Comparison of ENCODE assay signal across 3 worm cellular contexts in genomic region chrIV:10505016-10505415, ce11.
A peak's percentile ranks its signal among the peaks of the same experiment; 100 is the strongest.
TF ChIP-seq lines count a peak whose summit lies in the region.

No protein-coding gene starts in this region.

TF ChIP-seq in whole organism, L1 larva, 84 proteins besides CTCF, POLR2A, EP300 and RAD21 (continued from another document):
- TF ChIP-seq nhr-47 (tag; optimal IDR thresholded peaks at IDR 0.05; lab: Kevin White, UChicago), result peak; percentile 12
- TF ChIP-seq fkh-10 (GFP tag; optimal IDR thresholded peaks at IDR 0.05; lab: Kevin White, UChicago), result peak; percentile 26
- peak in 1 of 2 experiments; percentile 26 for TF ChIP-seq ztf-11 (tag; optimal IDR thresholded peaks at IDR 0.05; lab: Kevin White, UChicago)
TF ChIP-seq in whole organism, L1 larva: peak in this region for 12.

TF ChIP-seq in whole organism, L2 larva, 48 proteins besides CTCF, POLR2A, EP300 and RAD21 (continued from another document):
- TF ChIP-seq F13H6.1 (tag; optimal IDR thresholded peaks at IDR 0.05; lab: Kevin White, UChicago), result no peak
- no peak for TF ChIP-seq skn-1 (tag; optimal IDR thresholded peaks at IDR 0.05; lab: Kevin White, UChicago)
- peak in 1 of 2 experiments; percentile 13 for TF ChIP-seq lsy-2 (tag; optimal IDR thresholded peaks at IDR 0.05; lab: Kevin White, UChicago)
- no peak for TF ChIP-seq snpc-4 (tag; optimal IDR thresholded peaks at IDR 0.05; lab: Kevin White, UChicago)
- TF ChIP-seq nhr-6 (tag; optimal IDR thresholded peaks at IDR 0.05; lab: Kevin White, UChicago), result no peak
- no peak for TF ChIP-seq aly-2 (tag; optimal IDR thresholded peaks at IDR 0.05; lab: Kevin White, UChicago)
- no peak for TF ChIP-seq nhr-21 (tag; optimal IDR thresholded peaks at IDR 0.05; lab: Kevin White, UChicago)
- TF ChIP-seq mdl-1 (tag; optimal IDR thresholded peaks at IDR 0.05; lab: Kevin White, UChicago), result no peak
- TF ChIP-seq peb-1 (tag; optimal IDR thresholded peaks at IDR 0.05; lab: Kevin White, UChicago), result no peak
- no peak for TF ChIP-seq nhr-25 (tag; optimal IDR thresholded peaks at IDR 0.05; lab: Kevin White, UChicago)
- no peak for TF ChIP-seq ztf-11 (tag; optimal IDR thresholded peaks at IDR 0.05; lab: Kevin White, UChicago)
- peak; percentile 30 for TF ChIP-seq lin-11 (tag; optimal IDR thresholded peaks at IDR 0.05; lab: Kevin White, UChicago)
- peak; percentile 29 for TF ChIP-seq sem-4 (tag; optimal IDR thresholded peaks at IDR 0.05; lab: Kevin White, UChicago)
- no peak for TF ChIP-seq lin-13 (GFP tag; optimal IDR thresholded peaks at IDR 0.05; lab: Kevin White, UChicago)
- no peak for TF ChIP-seq egl-27 (tag; optimal IDR thresholded peaks at IDR 0.05; lab: Kevin White, UChicago)
- TF ChIP-seq ztf-4 (tag; optimal IDR thresholded peaks at IDR 0.05; lab: Kevin White, UChicago), result no peak
- peak; percentile 40 for TF ChIP-seq C34F6.9 (tag; optimal IDR thresholded peaks at IDR 0.05; lab: Kevin White, UChicago)
- no peak for TF ChIP-seq alr-1 (tag; optimal IDR thresholded peaks at IDR 0.05; lab: Kevin White, UChicago)
- no peak for TF ChIP-seq nhr-10 (tag; optimal IDR thresholded peaks at IDR 0.05; lab: Kevin White, UChicago)
- no peak for TF ChIP-seq ztf-1 (GFP tag; conservative IDR thresholded peaks at IDR 0.05; lab: Robert Waterston, UW)
- TF ChIP-seq gmeb-1 (tag; optimal IDR thresholded peaks at IDR 0.05; lab: Kevin White, UChicago), result no peak
TF ChIP-seq in whole organism, L2 larva: peak in this region for 5.

TF ChIP-seq in whole organism, L4 larva, 104 proteins besides CTCF, POLR2A, EP300 and RAD21 (continued from another document):
- TF ChIP-seq tag-97 (GFP tag; IDR thresholded peaks at IDR 0.05; lab: Robert Waterston, UW) (no peak), zip-2 (tag; optimal IDR thresholded peaks at IDR 0.05; lab: Kevin White, UChicago) (no peak), set-16 (GFP tag; IDR thresholded peaks at IDR 0.05; lab: Robert Waterston, UW) (no peak), zfp-2 (tag; optimal IDR thresholded peaks at IDR 0.05; lab: Kevin White, UChicago) (no peak), ctbp-1 (GFP tag; IDR thresholded peaks at IDR 0.05; lab: Robert Waterston, UW) (peak; percentile 19; the same call in 1 of the 2 replicates), pqm-1 (tag; optimal IDR thresholded peaks at IDR 0.05; lab: Kevin White, UChicago) (no peak), unc-62 (GFP tag; optimal IDR thresholded peaks at IDR 0.05 in 1 of 2; lab: Kevin White, UChicago) (peak in 1 of 2 experiments; percentile 54), unc-62 (tag; optimal IDR thresholded peaks at IDR 0.05; lab: Kevin White, UChicago) (no peak), nhr-48 (tag; optimal IDR thresholded peaks at IDR 0.05; lab: Kevin White, UChicago) (no peak)
